Worm (Caenorhabditis elegans) whole organism, L4 larva: ENCODE data around the gene ttr-43.

Experiments used
- F10B5.3 ChIP-seq: sonication (generic microtip); optimal IDR thresholded peaks from 2 replicates; lab custom pipeline; 2016; ENCODE audit warnings: mild to moderate bottlenecking, missing genetic modification characterization, missing compliant biosample characterization
- R02D3.7 ChIP-seq: fragments of 150-350 bp; sonication (generic microtip); optimal IDR thresholded peaks from 3 replicates; lab custom pipeline; 2014; ENCODE audit warnings: missing biosample characterization, missing genetic modification characterization
- Y105C5A.15 ChIP-seq: fragments of 200-800 bp; sonication (Bioruptor generic); IDR thresholded peaks from 2 replicates; pipeline ENCODE4 v1.3.6; 2022; ENCODE audit warnings: missing genetic modification characterization, missing compliant biosample characterization
- Y48G9A.11 ChIP-seq: fragments of 200-800 bp; sonication (Bioruptor generic); IDR thresholded peaks from 2 replicates; pipeline ENCODE4 v1.3.6; 2022; ENCODE audit warnings: missing genetic modification reagents, missing genetic modification characterization, missing compliant biosample characterization
- aha-1 ChIP-seq: fragments of 150-350 bp; peaks from one replicate; lab custom pipeline; 2014; ENCODE audit warnings: missing biosample characterization, missing genetic modification characterization
- arid-1 ChIP-seq: fragments of 200-800 bp; sonication (Bioruptor generic); conservative IDR thresholded peaks from 2 replicates; pipeline ENCODE4 v1.3.6; 2022; ENCODE audit warnings: missing genetic modification reagents, missing genetic modification characterization, missing compliant biosample characterization
- attf-4 ChIP-seq: sonication (generic microtip); optimal IDR thresholded peaks from 3 replicates; lab custom pipeline; 2017; ENCODE audit warnings: missing biosample characterization, missing genetic modification characterization
- ceh-20 ChIP-seq: fragments of 200-800 bp; sonication (Bioruptor generic); IDR thresholded peaks from 2 replicates; pipeline ENCODE4 v1.3.6; 2022; ENCODE audit warnings: missing genetic modification reagents, missing genetic modification characterization, missing compliant biosample characterization
- ceh-62 ChIP-seq: sonication (generic microtip); optimal IDR thresholded peaks from 2 replicates; lab custom pipeline; 2017; ENCODE audit warnings: missing biosample characterization, missing genetic modification characterization
- daf-16 ChIP-seq, 3 experiments: sonication (generic microtip); optimal IDR thresholded peaks; 2 replicates each; lab custom pipeline; 2016 to 2017; ENCODE audit warnings: missing genetic modification characterization in 3 of 3, missing genetic modification reagents in 3 of 3, mild to moderate bottlenecking in 2 of 3, missing compliant biosample characterization in 2 of 3, missing biosample characterization in 1 of 3, moderate library complexity in 1 of 3
- daf-19 ChIP-seq: fragments of 200-800 bp; sonication (Bioruptor generic); conservative IDR thresholded peaks from 2 replicates; pipeline ENCODE4 v1.3.6; 2022; ENCODE audit warnings: missing genetic modification characterization, missing compliant biosample characterization
- daf-8 ChIP-seq: fragments of 200-800 bp; sonication (Bioruptor generic); IDR thresholded peaks from 2 replicates; pipeline ENCODE4 v1.3.6; 2022; ENCODE audit warnings: missing genetic modification characterization, missing compliant biosample characterization
- dmd-6 ChIP-seq: fragments of 200-800 bp; sonication (Bioruptor generic); IDR thresholded peaks from 2 replicates; pipeline ENCODE4 v1.3.6; 2022; ENCODE audit warnings: missing genetic modification reagents, missing genetic modification characterization, missing compliant biosample characterization
- dmd-9 ChIP-seq: fragments of 200-800 bp; sonication (Bioruptor generic); IDR thresholded peaks from 2 replicates; pipeline ENCODE4 v1.3.6; 2022; ENCODE audit warnings: missing genetic modification reagents, missing genetic modification characterization, missing compliant biosample characterization
- duxl-1 ChIP-seq: sonication (generic microtip); optimal IDR thresholded peaks from 2 replicates; lab custom pipeline; 2016; ENCODE audit warnings: mild to moderate bottlenecking, missing genetic modification characterization, moderate library complexity, missing compliant biosample characterization; ENCODE audit not compliant: poor library complexity
- dve-1 ChIP-seq: sonication (generic microtip); optimal IDR thresholded peaks from 2 replicates; lab custom pipeline; 2017; ENCODE audit warnings: antibody characterized with exemption, mild to moderate bottlenecking, missing genetic modification characterization, missing compliant biosample characterization; ENCODE audit not compliant: insufficient read depth
- fkh-10 ChIP-seq: fragments of 150-350 bp; optimal IDR thresholded peaks from 2 replicates; lab custom pipeline; 2014; ENCODE audit warnings: missing biosample characterization, missing genetic modification reagents, missing genetic modification characterization
- hlh-30 ChIP-seq: sonication (generic microtip); optimal IDR thresholded peaks from 2 replicates; lab custom pipeline; 2017; ENCODE audit warnings: antibody characterized with exemption, mild to moderate bottlenecking, missing genetic modification characterization, missing compliant biosample characterization; ENCODE audit not compliant: insufficient read depth
- hmg-1.1 ChIP-seq: fragments of 200-800 bp; sonication (Bioruptor generic); IDR thresholded peaks from 2 replicates; pipeline ENCODE4 v1.3.6; 2022; ENCODE audit warnings: missing genetic modification reagents, missing genetic modification characterization, missing compliant biosample characterization
- lin-13 ChIP-seq: fragments of 150-350 bp; optimal IDR thresholded peaks from 2 replicates; lab custom pipeline; 2014; ENCODE audit warnings: missing biosample characterization, missing genetic modification reagents, missing genetic modification characterization
- lin-38 ChIP-seq: fragments of 200-800 bp; sonication (Bioruptor generic); IDR thresholded peaks from 2 replicates; pipeline ENCODE4 v1.3.6; 2022; ENCODE audit warnings: missing genetic modification reagents, missing genetic modification characterization, missing compliant biosample characterization
- lir-3 ChIP-seq: sonication (generic microtip); optimal IDR thresholded peaks from 2 replicates; lab custom pipeline; 2016; ENCODE audit warnings: mild to moderate bottlenecking, missing genetic modification characterization, missing compliant biosample characterization
- madf-5 ChIP-seq, 2 experiments: fragments of 200-800 bp; sonication (Bioruptor generic); IDR thresholded peaks; 2 replicates each; pipeline ENCODE4 v1.3.6; 2022; ENCODE audit warnings: missing compliant biosample characterization in 2 of 2, missing genetic modification characterization in 2 of 2
- mdl-1 ChIP-seq, 2 experiments: fragments of 150-350 bp in 1 of 2; sonication (generic microtip) in 1 of 2; optimal IDR thresholded peaks; 2 replicates each; lab custom pipeline; 2014 to 2017; ENCODE audit warnings: missing biosample characterization in 2 of 2, missing genetic modification characterization in 2 of 2
- mep-1 ChIP-seq: fragments of 150-350 bp; sonication (generic microtip); optimal IDR thresholded peaks from 3 replicates; lab custom pipeline; 2014; ENCODE audit warnings: missing biosample characterization, missing genetic modification characterization
- mes-2 ChIP-seq: sonication (generic microtip); optimal IDR thresholded peaks from 2 replicates; lab custom pipeline; 2016; ENCODE audit warnings: missing genotype, mild to moderate bottlenecking, missing genetic modification characterization, missing compliant biosample characterization; ENCODE audit not compliant: poor library complexity, severe bottlenecking
- mxl-2 ChIP-seq: fragments of 200-800 bp; sonication (Bioruptor generic); conservative IDR thresholded peaks from 2 replicates; pipeline ENCODE4 v1.3.6; 2022; ENCODE audit warnings: missing genetic modification reagents, missing genetic modification characterization, missing compliant biosample characterization
- mxl-3 ChIP-seq: fragments of 200-800 bp; sonication (Bioruptor generic); optimal IDR thresholded peaks from 2 replicates; lab custom pipeline; 2018; ENCODE audit warnings: mild to moderate bottlenecking, missing genetic modification characterization, missing compliant biosample characterization
- nhr-102 ChIP-seq: sonication (generic microtip); optimal IDR thresholded peaks from 2 replicates; lab custom pipeline; 2016; ENCODE audit warnings: mild to moderate bottlenecking, missing genetic modification characterization, moderate library complexity, missing compliant biosample characterization
- nhr-111 ChIP-seq: fragments of 200-800 bp; sonication (Bioruptor generic); optimal IDR thresholded peaks from 2 replicates; lab custom pipeline; 2018; ENCODE audit warnings: mild to moderate bottlenecking, missing genetic modification characterization, missing compliant biosample characterization
- nhr-28 ChIP-seq: fragments of 150-350 bp; optimal IDR thresholded peaks from 2 replicates; lab custom pipeline; 2014; ENCODE audit warnings: missing biosample characterization, missing genetic modification characterization
- nhr-42 ChIP-seq: fragments of 200-800 bp; sonication (Bioruptor generic); IDR thresholded peaks from 2 replicates; pipeline ENCODE4 v1.3.6; 2022; ENCODE audit warnings: missing genetic modification characterization, missing compliant biosample characterization
- nhr-77 ChIP-seq: fragments of 150-350 bp; optimal IDR thresholded peaks from 2 replicates; lab custom pipeline; 2014; ENCODE audit warnings: missing biosample characterization, missing genetic modification characterization
- pha-4 ChIP-seq, 2 experiments: fragments of 150-350 bp in 1 of 2; fragments of 200-800 bp in 1 of 2; sonication (Bioruptor generic) in 1 of 2; IDR thresholded peaks in 1 of 2; optimal IDR thresholded peaks in 1 of 2; 2 replicates each; pipeline versions ENCODE4 v1.3.6 to Lab custom; 2014 to 2022; ENCODE audit warnings: missing genetic modification characterization in 2 of 2, missing genetic modification reagents in 2 of 2, missing biosample characterization in 1 of 2, missing compliant biosample characterization in 1 of 2
- rbr-2 ChIP-seq: sonication (generic microtip); optimal IDR thresholded peaks from 2 replicates; lab custom pipeline; 2016; ENCODE audit warnings: missing genotype, missing genetic modification characterization, missing compliant biosample characterization
- saeg-2 ChIP-seq: fragments of 200-800 bp; sonication (Bioruptor generic); IDR thresholded peaks from 2 replicates; pipeline ENCODE4 v1.3.6; 2022; ENCODE audit warnings: missing genetic modification reagents, missing genetic modification characterization, missing compliant biosample characterization
- sdz-12 ChIP-seq: fragments of 200-800 bp; sonication (Bioruptor generic); optimal IDR thresholded peaks from 2 replicates; lab custom pipeline; 2018; ENCODE audit warnings: mild to moderate bottlenecking, missing genetic modification characterization, missing compliant biosample characterization
- spr-1 ChIP-seq: sonication (generic microtip); optimal IDR thresholded peaks from 2 replicates; lab custom pipeline; 2016; ENCODE audit warnings: mild to moderate bottlenecking, missing genetic modification characterization, missing compliant biosample characterization
- tra-1 ChIP-seq: fragments of 200-800 bp; sonication (Bioruptor generic); IDR thresholded peaks from 2 replicates; pipeline ENCODE4 v1.3.6; 2022; ENCODE audit warnings: missing genetic modification reagents, missing genetic modification characterization, missing compliant biosample characterization
- vab-7 ChIP-seq: fragments of 200-800 bp; sonication (Bioruptor generic); IDR thresholded peaks from 2 replicates; pipeline ENCODE4 v1.3.6; 2022; ENCODE audit warnings: missing genetic modification reagents, missing genetic modification characterization, missing compliant biosample characterization
- zag-1 ChIP-seq: fragments of 150-350 bp; optimal IDR thresholded peaks from 2 replicates; lab custom pipeline; 2014; ENCODE audit warnings: missing biosample characterization, missing genetic modification characterization
- ztf-11 ChIP-seq: fragments of 150-350 bp; optimal IDR thresholded peaks from 2 replicates; lab custom pipeline; 2014; ENCODE audit warnings: missing biosample characterization, missing genetic modification characterization

The ttr-43 gene

ce11 chrV:12596795-12597194 lies 6.3 kb upstream of the ttr-43 start (continued):
- TF ChIP-seq aha-1 (no peak), hlh-30 (tag; lab: Kevin White, UChicago) (no peak), lin-38 (GFP tag; lab: Robert Waterston, UW) (peak; percentile 65), lir-3 (peak; percentile 13), nhr-28 (peak; percentile 43), pha-4 (GFP tag; IDR thresholded peaks at IDR 0.05; lab: Robert Waterston, UW) (peak; percentile 76), pha-4 (tag; optimal IDR thresholded peaks at IDR 0.05; lab: Kevin White, UChicago) (no peak), mxl-2 (no peak), zag-1 (tag; lab: Kevin White, UChicago) (no peak), tra-1 (GFP tag; lab: Robert Waterston, UW) (0 out of 2 replicates have a peak, but pooled peaks have one; percentile 9), saeg-2 (GFP tag; lab: Robert Waterston, UW) (peak; percentile 5; the same call in 1 of the 2 replicates), nhr-111 (GFP tag; lab: Kevin White, UChicago) (peak; percentile 48), dmd-6 (GFP tag; lab: Robert Waterston, UW) (peak; percentile 41; the same call in 1 of the 2 replicates)

- TF ChIP-seq nhr-77 (no peak), ztf-11 (tag; lab: Kevin White, UChicago) (no peak), nhr-111 (GFP tag; lab: Kevin White, UChicago) (no peak), daf-8 (GFP tag; lab: Robert Waterston, UW) (no peak), fkh-10 (no peak), lin-13 (no peak), mes-2 (tag; lab: Kevin White, UChicago) (no peak), mep-1 (tag; lab: Kevin White, UChicago) (no peak), madf-5 (GFP tag; IDR thresholded peaks at IDR 0.05; lab: Robert Waterston, UW) (no peak), rbr-2 (tag; lab: Kevin White, UChicago) (no peak), Y48G9A.11 (GFP tag; lab: Robert Waterston, UW) (no peak), ceh-62 (tag; lab: Kevin White, UChicago) (no peak)
Observed at ce11 chrV:12596196-12596595, 5.7 kb upstream of the ttr-43 start, which contains the start of gene mma-1. mma-1 (minus strand) TSS chrV:12596296.

- TF ChIP-seq dmd-9 = no peak
- no peak for TF ChIP-seq hlh-30 (tag; lab: Kevin White, UChicago)
- no peak for TF ChIP-seq hmg-1.1
- TF ChIP-seq daf-16 (GFP tag; optimal IDR thresholded peaks at IDR 0.05; lab: Kevin White, UChicago) = no peak
- TF ChIP-seq daf-16 (tag; optimal IDR thresholded peaks at IDR 0.05; lab: Kevin White, UChicago) = no peak
- TF ChIP-seq arid-1 = no peak
- no peak for TF ChIP-seq mdl-1 (tag; optimal IDR thresholded peaks at IDR 0.05; lab: Kevin White, UChicago)
- no peak for TF ChIP-seq mxl-3 (GFP tag; lab: Kevin White, UChicago)
- TF ChIP-seq spr-1 = no peak
- no peak for TF ChIP-seq ceh-20 (GFP tag; lab: Robert Waterston, UW)
- TF ChIP-seq nhr-102 (tag; lab: Kevin White, UChicago) = no peak
Observed at ce11 chrV:12592379-12592778, 1.9 kb upstream of the ttr-43 start, which contains the start of gene C14C10.2. C14C10.2 (minus strand) TSS chrV:12592479.

- TF ChIP-seq sdz-12 (no peak), R02D3.7 (tag; lab: Kevin White, UChicago) (no peak), dmd-9 (no peak), mes-2 (tag; lab: Kevin White, UChicago) (no peak), pha-4 (GFP tag; IDR thresholded peaks at IDR 0.05; lab: Robert Waterston, UW) (no peak), pha-4 (tag; optimal IDR thresholded peaks at IDR 0.05; lab: Kevin White, UChicago) (no peak), vab-7 (GFP tag; lab: Robert Waterston, UW) (no peak), F10B5.3 (no peak), ceh-62 (tag; lab: Kevin White, UChicago) (no peak), attf-4 (tag; lab: Kevin White, UChicago) (no peak), aha-1 (no peak), nhr-77 (no peak), duxl-1 (tag; lab: Kevin White, UChicago) (no peak), nhr-42 (GFP tag; lab: Robert Waterston, UW) (no peak), Y105C5A.15 (GFP tag; lab: Robert Waterston, UW) (no peak), daf-19 (no peak), dve-1 (tag; lab: Kevin White, UChicago) (no peak)
Observed at ce11 chrV:12588030-12588429, 2.5 kb downstream of the ttr-43 start, which contains the start of gene C14C10.1. C14C10.1 (plus strand) TSS chrV:12588330.
